Worm (Caenorhabditis elegans): ENCODE data around the gene srn-1.

ce11 chrV:6280067-6280466, 6.2 kb downstream of the srn-1 start:
- TF ChIP-seq nhr-10 (tag; optimal IDR thresholded peaks at IDR 0.05): no peak
- no peak for TF ChIP-seq ztf-4 (tag; optimal IDR thresholded peaks at IDR 0.05)
- no peak for TF ChIP-seq lin-13 (GFP tag; optimal IDR thresholded peaks at IDR 0.05)
- TF ChIP-seq ZK546.5 (tag; optimal IDR thresholded peaks at IDR 0.05): no peak
- no peak for TF ChIP-seq unc-55 (GFP tag; optimal IDR thresholded peaks at IDR 0.05)

All from whole organism, L2 larva.